Worm (Caenorhabditis elegans): Measurements from ENCODE around the gene srw-120.

Gene srw-120

DNA sequence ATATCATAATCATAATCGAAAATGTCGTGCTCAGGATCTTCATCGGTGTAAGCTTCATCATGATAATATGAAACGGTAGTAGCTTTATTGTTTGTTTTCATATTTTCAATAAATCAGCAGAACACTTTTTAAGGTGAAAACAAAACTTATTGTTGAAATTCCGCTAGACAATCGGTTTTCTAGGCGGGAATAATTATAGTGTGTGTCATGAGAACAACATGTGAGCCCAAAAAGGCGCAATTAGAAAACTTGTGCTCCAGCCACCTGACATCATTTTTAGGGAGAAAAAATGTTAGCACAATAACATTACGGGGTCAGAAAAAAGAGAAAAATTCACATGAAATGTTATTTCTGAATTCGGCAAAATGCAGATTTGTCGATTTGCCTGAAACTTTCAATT lies 38.2 kb upstream of the srw-120 start, which contains the start of gene srw-8:
srw-8 (minus strand) TSS at position 101 of the 400 bp plus-strand sequence.
- TF ChIP-seq C34B4.2 (tag; optimal IDR thresholded peaks at IDR 0.05) (no peak), rnt-1 (tag; optimal IDR thresholded peaks at IDR 0.05) (no peak), lin-35 (GFP tag; optimal IDR thresholded peaks at IDR 0.05) (no peak), nhr-28 (tag; optimal IDR thresholded peaks at IDR 0.05) (no peak), nhr-85 (tag) (no peak)

DNA sequence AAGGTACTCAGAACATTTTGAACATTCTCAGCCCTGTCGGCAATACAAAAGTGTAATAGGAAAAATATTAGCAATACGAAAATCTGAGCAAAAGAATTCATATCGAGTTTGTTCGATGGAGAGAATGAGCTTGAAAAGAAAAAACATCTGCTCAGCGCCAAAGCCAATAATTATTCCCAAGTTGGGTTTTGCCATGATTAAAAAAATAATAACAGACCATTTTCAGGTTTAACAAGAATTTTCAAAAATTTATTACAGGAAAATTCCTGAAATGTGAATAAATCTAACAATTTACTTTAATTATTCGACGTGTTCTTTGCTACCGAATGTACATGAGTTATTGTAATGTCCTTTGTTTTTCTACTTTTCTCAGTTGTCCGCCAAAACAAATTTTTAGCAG lies 36.3 kb upstream of the srw-120 start, which contains the start of gene irld-38:
irld-38 (minus strand) TSS at position 101 of the 400 bp plus-strand sequence.
- TF ChIP-seq mab-9 (GFP tag; IDR thresholded peaks at IDR 0.05), result no peak
- no peak for TF ChIP-seq lin-15B (tag; optimal IDR thresholded peaks at IDR 0.05)
- no peak for TF ChIP-seq nhr-11 (tag; optimal IDR thresholded peaks at IDR 0.05)
- no peak for TF ChIP-seq ces-1 (GFP tag; optimal IDR thresholded peaks at IDR 0.05)
- TF ChIP-seq lsy-2 (tag; optimal IDR thresholded peaks at IDR 0.05), result no peak
- TF ChIP-seq nhr-71 (tag; optimal IDR thresholded peaks at IDR 0.05), result no peak
- TF ChIP-seq lir-3 (tag; optimal IDR thresholded peaks at IDR 0.05; ENCODE audit: poor library complexity), result no peak
- no peak for TF ChIP-seq mep-1 (tag; optimal IDR thresholded peaks at IDR 0.05)
- no peak for TF ChIP-seq rnt-1 (tag; optimal IDR thresholded peaks at IDR 0.05)
- no peak for TF ChIP-seq aha-1 (tag; optimal IDR thresholded peaks at IDR 0.05)
- no peak for TF ChIP-seq ceh-88 (GFP tag; IDR thresholded peaks at IDR 0.05)
- no peak for TF ChIP-seq lin-14 (GFP tag; optimal IDR thresholded peaks at IDR 0.05)
- TF ChIP-seq hlh-17 (GFP tag; optimal IDR thresholded peaks at IDR 0.05; ENCODE audit: borderline replicate concordance), result no peak
- no peak for TF ChIP-seq C04F5.9 (tag; optimal IDR thresholded peaks at IDR 0.05)

DNA sequence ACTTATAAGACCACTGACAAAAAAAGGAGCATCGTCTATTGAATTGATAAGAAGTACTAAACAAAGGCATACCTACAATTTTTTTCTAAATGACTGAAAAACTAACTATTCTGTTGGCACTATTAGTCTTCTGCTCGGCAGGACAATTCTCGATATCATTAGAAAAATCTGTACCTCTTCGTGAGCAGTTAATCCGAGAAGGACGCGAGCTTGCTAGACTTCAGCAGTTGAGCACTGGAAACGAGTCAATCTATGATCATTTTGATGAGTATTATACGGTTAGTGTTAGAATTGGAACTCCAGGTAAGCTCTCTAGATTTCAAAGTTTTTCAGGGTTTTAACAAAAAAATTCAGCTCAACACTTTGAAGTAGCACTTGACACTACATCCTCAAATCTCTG lies 32.2 kb upstream of the srw-120 start, which contains the start of gene asp-7:
asp-7 (plus strand) TSS at position 81 of the 400 bp plus-strand sequence.
- TF ChIP-seq efl-1 (optimal IDR thresholded peaks at IDR 0.05), result no peak
- TF ChIP-seq efl-1 (GFP tag; optimal IDR thresholded peaks at IDR 0.05 in 1 of 2), result peak in 1 of 2 experiments; percentile 80
- TF ChIP-seq ceh-82 (tag; optimal IDR thresholded peaks at IDR 0.05), result no peak
- no peak for TF ChIP-seq alr-1 (tag; optimal IDR thresholded peaks at IDR 0.05; ENCODE audit: borderline replicate concordance)

DNA sequence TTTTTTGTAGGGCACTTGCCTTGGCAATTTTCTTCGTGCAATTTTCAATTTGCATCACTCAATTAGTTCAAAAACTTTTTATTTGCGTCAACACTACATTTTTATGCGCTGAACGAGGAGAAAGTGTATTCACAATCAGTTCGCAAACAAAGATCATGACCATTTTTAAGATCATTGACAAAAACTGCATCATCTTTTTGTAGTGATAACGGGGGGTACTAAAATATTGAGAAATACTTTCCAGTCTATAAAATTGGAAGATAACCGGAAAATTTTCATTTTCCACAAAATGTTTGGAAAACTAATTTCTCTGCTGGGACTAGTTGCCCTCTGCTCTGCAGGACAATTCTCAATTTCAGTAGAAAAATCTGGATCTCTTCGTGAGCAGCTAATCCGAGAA lies 28.3 kb upstream of the srw-120 start, which contains the start of gene asp-8:
asp-8 (plus strand) TSS at position 276 of the 400 bp plus-strand sequence.
- no peak for TF ChIP-seq efl-3 (GFP tag; optimal IDR thresholded peaks at IDR 0.05)
- TF ChIP-seq elt-2 (tag; optimal IDR thresholded peaks at IDR 0.05), result peak; percentile 60

DNA sequence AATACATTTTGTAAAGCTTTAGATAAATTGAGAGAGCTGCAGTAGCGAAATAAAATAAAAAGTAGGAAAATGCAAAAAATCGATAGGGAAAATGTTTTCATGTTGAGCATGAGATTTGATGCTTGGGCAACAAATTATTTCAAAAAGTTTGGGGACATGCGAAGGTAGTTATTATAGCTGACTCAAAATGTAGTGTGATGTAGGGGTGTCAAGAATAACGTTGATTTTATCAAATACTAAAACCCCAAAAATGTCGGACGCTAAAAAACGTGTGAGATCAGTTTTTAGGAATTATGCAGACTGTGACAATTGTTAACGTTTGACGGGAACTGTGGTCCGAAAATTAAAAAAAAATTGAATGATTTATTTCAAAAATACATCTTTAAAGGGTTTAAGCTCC lies 25.3 kb upstream of the srw-120 start, which contains the start of gene irld-12:
irld-12 (minus strand) TSS at position 101 of the 400 bp plus-strand sequence.
- no peak for TF ChIP-seq rnt-1 (tag; optimal IDR thresholded peaks at IDR 0.05)
- TF ChIP-seq ces-1 (GFP tag; optimal IDR thresholded peaks at IDR 0.05), result no peak
- TF ChIP-seq lin-14 (GFP tag; optimal IDR thresholded peaks at IDR 0.05), result no peak
- no peak for TF ChIP-seq egl-27 (tag; optimal IDR thresholded peaks at IDR 0.05)
- TF ChIP-seq mef-2 (tag; optimal IDR thresholded peaks at IDR 0.05), result no peak
- no peak for TF ChIP-seq unc-62 (GFP tag; optimal IDR thresholded peaks at IDR 0.05)

ce11 chrV:3017930-3018329 lies 21.9 kb upstream of the srw-120 start:
- TF ChIP-seq nhr-19 (GFP tag; conservative IDR thresholded peaks at IDR 0.05), result no peak
- no peak for TF ChIP-seq C16A3.4 (tag; optimal IDR thresholded peaks at IDR 0.05)
- no peak for TF ChIP-seq nhr-77 (tag; optimal IDR thresholded peaks at IDR 0.05)
- no peak for TF ChIP-seq rnt-1 (tag; optimal IDR thresholded peaks at IDR 0.05)
- no peak for TF ChIP-seq ztf-4 (tag; optimal IDR thresholded peaks at IDR 0.05)
- no peak for TF ChIP-seq lin-35 (GFP tag; optimal IDR thresholded peaks at IDR 0.05)
- no peak for TF ChIP-seq ceh-82 (tag; optimal IDR thresholded peaks at IDR 0.05)
- TF ChIP-seq fkh-8 (tag; optimal IDR thresholded peaks at IDR 0.05), result no peak
- TF ChIP-seq fkh-4 (tag; optimal IDR thresholded peaks at IDR 0.05; ENCODE audit: borderline replicate concordance), result no peak
- TF ChIP-seq aha-1 (tag; optimal IDR thresholded peaks at IDR 0.05), result no peak
- no peak for TF ChIP-seq efl-1 (optimal IDR thresholded peaks at IDR 0.05)
- no peak for TF ChIP-seq efl-1 (GFP tag; optimal IDR thresholded peaks at IDR 0.05 in 1 of 2)
- TF ChIP-seq C34B4.2 (tag; optimal IDR thresholded peaks at IDR 0.05), result no peak
- TF ChIP-seq unc-30 (tag; optimal IDR thresholded peaks at IDR 0.05), result no peak
- no peak for TF ChIP-seq mep-1 (tag; optimal IDR thresholded peaks at IDR 0.05)
- TF ChIP-seq lir-3 (tag; optimal IDR thresholded peaks at IDR 0.05; ENCODE audit: poor library complexity), result no peak
- TF ChIP-seq alr-1 (tag; optimal IDR thresholded peaks at IDR 0.05; ENCODE audit: borderline replicate concordance), result no peak
- no peak for TF ChIP-seq ztf-11 (tag; optimal IDR thresholded peaks at IDR 0.05)
- no peak for TF ChIP-seq ama-1 (optimal IDR thresholded peaks at IDR 0.05)
- no peak for TF ChIP-seq nhr-71 (tag; optimal IDR thresholded peaks at IDR 0.05)
- no peak for TF ChIP-seq lin-15B (tag; optimal IDR thresholded peaks at IDR 0.05)

Data from whole organism, L1 larva.